Worm (Caenorhabditis elegans) whole organism, L4/young adult: ENCODE results near the gene sru-4.

Experiments
- W03F9.2 ChIP-seq: fragments of 150-350 bp; optimal IDR thresholded peaks from 2 replicates; lab custom pipeline; 2014; ENCODE audit warnings: missing biosample characterization, missing genetic modification characterization
- dao-5 ChIP-seq: sonication (generic microtip); optimal IDR thresholded peaks from 2 replicates; lab custom pipeline; 2016; ENCODE audit warnings: missing genotype, missing genetic modification characterization, moderate library complexity, missing compliant biosample characterization
- him-1 ChIP-seq: sonication (generic microtip); optimal IDR thresholded peaks from 2 replicates; lab custom pipeline; 2016; ENCODE audit warnings: missing genotype, missing genetic modification reagents, missing genetic modification characterization, missing compliant biosample characterization

sru-4 gene

ce11 chrIV:9498088-9498487, at the start of gene sru-4:
Gene sru-4 (plus strand): TSS chrIV:9498388.
- TF ChIP-seq dao-5: no peak
- TF ChIP-seq W03F9.2 (tag; lab: Kevin White, UChicago): no peak
- no peak for TF ChIP-seq him-1

ce11 chrIV:9450375-9450774, 47.8 kb upstream of the sru-4 start, which contains the start of gene cpin-1:
Gene cpin-1 (plus strand): TSS chrIV:9450675.
- TF ChIP-seq him-1 (no peak), W03F9.2 (tag; lab: Kevin White, UChicago) (no peak), dao-5 (no peak)

- TF ChIP-seq dao-5 (no peak), him-1 (no peak), W03F9.2 (tag; lab: Kevin White, UChicago) (no peak)
Measured at ce11 chrIV:9451816-9452215, 46.4 kb upstream of the sru-4 start.

ce11 chrIV:9457400-9457799, 40.8 kb upstream of the sru-4 start, which contains the start of gene cutl-17:
Gene cutl-17 (minus strand): TSS chrIV:9457500.
- no peak for TF ChIP-seq him-1
- no peak for TF ChIP-seq dao-5

- TF ChIP-seq him-1: no peak
- TF ChIP-seq W03F9.2 (tag; lab: Kevin White, UChicago): no peak
- TF ChIP-seq dao-5: no peak
Measured at ce11 chrIV:9459224-9459781, 38.9 kb upstream of the sru-4 start, which contains the start of gene copb-2. Gene copb-2 (plus strand): TSS chrIV:9459731.

ce11 chrIV:9464345-9464783, 33.8 kb upstream of the sru-4 start:
- TF ChIP-seq W03F9.2 (tag; lab: Kevin White, UChicago): no peak
- no peak for TF ChIP-seq dao-5
- no peak for TF ChIP-seq him-1

ce11 chrIV:9467418-9467817, 30.8 kb upstream of the sru-4 start, which contains the start of gene F38E11.6:
Gene F38E11.6 (minus strand): TSS chrIV:9467518.
- TF ChIP-seq W03F9.2 (tag; lab: Kevin White, UChicago): no peak
- TF ChIP-seq dao-5: no peak
- no peak for TF ChIP-seq him-1

ce11 chrIV:9469293-9469692, 28.9 kb upstream of the sru-4 start:
- no peak for TF ChIP-seq dao-5

ce11 chrIV:9477135-9477928, 20.9 kb upstream of the sru-4 start, which contains the start of gene wrt-3:
Gene wrt-3 (minus strand): TSS chrIV:9477456.
- TF ChIP-seq him-1 (peak; percentile 36), W03F9.2 (tag; lab: Kevin White, UChicago) (no peak), dao-5 (peak; percentile 88)

ce11 chrIV:9480936-9481335, 17.3 kb upstream of the sru-4 start, which contains the start of gene cng-3:
Gene cng-3 (minus strand): TSS chrIV:9481037.
- no peak for TF ChIP-seq W03F9.2 (tag; lab: Kevin White, UChicago)
- no peak for TF ChIP-seq dao-5
- TF ChIP-seq him-1: no peak

ce11 chrIV:9485040-9485439, 13.1 kb upstream of the sru-4 start, which contains the start of gene gadr-2:
Gene gadr-2 (minus strand): TSS chrIV:9485140.
- no peak for TF ChIP-seq W03F9.2 (tag; lab: Kevin White, UChicago)
- TF ChIP-seq him-1: no peak
- no peak for TF ChIP-seq dao-5

ce11 chrIV:9485972-9486371, 12.2 kb upstream of the sru-4 start, which contains the start of gene sru-2:
Gene sru-2 (plus strand): TSS chrIV:9486272.
- no peak for TF ChIP-seq W03F9.2 (tag; lab: Kevin White, UChicago)
- TF ChIP-seq him-1: no peak
- TF ChIP-seq dao-5: no peak

ce11 chrIV:9486779-9487178, 11.4 kb upstream of the sru-4 start:
- TF ChIP-seq him-1: no peak
- no peak for TF ChIP-seq dao-5
- TF ChIP-seq W03F9.2 (tag; lab: Kevin White, UChicago): no peak

ce11 chrIV:9488315-9488714, 9.9 kb upstream of the sru-4 start, which contains the start of gene sru-1:
Gene sru-1 (plus strand): TSS chrIV:9488615.
- TF ChIP-seq him-1 (no peak), W03F9.2 (tag; lab: Kevin White, UChicago) (no peak), dao-5 (no peak)

- TF ChIP-seq dao-5 (no peak), him-1 (no peak), W03F9.2 (tag; lab: Kevin White, UChicago) (no peak)
Measured at ce11 chrIV:9490320-9490719, 7.9 kb upstream of the sru-4 start, which contains the start of gene sru-6. Gene sru-6 (plus strand): TSS chrIV:9490620.
